Fruit fly (Drosophila melanogaster): ENCODE measurements around the gene Rai1.

The Rai1 gene

dm6 chrX:16803299-16803698 is at the start of gene Rai1, which contains the start of gene CG13005:
Gene Rai1 (minus strand): TSS chrX:16803344.
Gene CG13005 (plus strand): TSS chrX:16803650.
- TF ChIP-seq Sin3A (optimal IDR thresholded peaks at IDR 0.05) (no peak), Myc (optimal IDR thresholded peaks at IDR 0.05) (no peak), psq (optimal IDR thresholded peaks at IDR 0.05) (no peak), insv (optimal IDR thresholded peaks at IDR 0.05) (no peak), h (optimal IDR thresholded peaks at IDR 0.05) (no peak), ttk (optimal IDR thresholded peaks at IDR 0.05) (no peak)

dm6 chrX:16849517-16849916 is 46.4 kb upstream of the Rai1 start:
- TF ChIP-seq Myc (optimal IDR thresholded peaks at IDR 0.05) = no peak
- TF ChIP-seq insv (optimal IDR thresholded peaks at IDR 0.05) = no peak
- TF ChIP-seq psq (optimal IDR thresholded peaks at IDR 0.05) = no peak
- no peak for TF ChIP-seq h (optimal IDR thresholded peaks at IDR 0.05)
- TF ChIP-seq ttk (optimal IDR thresholded peaks at IDR 0.05) = no peak
- no peak for TF ChIP-seq Sin3A (optimal IDR thresholded peaks at IDR 0.05)

dm6 chrX:16848978-16849377 is 45.8 kb upstream of the Rai1 start:
- TF ChIP-seq Myc (optimal IDR thresholded peaks at IDR 0.05) = no peak
- TF ChIP-seq ttk (optimal IDR thresholded peaks at IDR 0.05) = no peak
- no peak for TF ChIP-seq Sin3A (optimal IDR thresholded peaks at IDR 0.05)
- no peak for TF ChIP-seq h (optimal IDR thresholded peaks at IDR 0.05)
- TF ChIP-seq insv (optimal IDR thresholded peaks at IDR 0.05) = no peak
- no peak for TF ChIP-seq psq (optimal IDR thresholded peaks at IDR 0.05)

dm6 chrX:16846575-16846974 is 43.4 kb upstream of the Rai1 start:
- no peak for TF ChIP-seq psq (optimal IDR thresholded peaks at IDR 0.05)
- TF ChIP-seq Myc (optimal IDR thresholded peaks at IDR 0.05) = no peak

- TF ChIP-seq ttk (optimal IDR thresholded peaks at IDR 0.05) = no peak
- TF ChIP-seq insv (optimal IDR thresholded peaks at IDR 0.05) = no peak
- TF ChIP-seq Myc (optimal IDR thresholded peaks at IDR 0.05) = no peak
- TF ChIP-seq h (optimal IDR thresholded peaks at IDR 0.05) = no peak
- no peak for TF ChIP-seq Sin3A (optimal IDR thresholded peaks at IDR 0.05)
- TF ChIP-seq psq (optimal IDR thresholded peaks at IDR 0.05) = no peak
Observed at dm6 chrX:16844295-16844694, 41.2 kb upstream of the Rai1 start, which contains the start of gene RSG7. Gene RSG7 (minus strand): TSS chrX:16844433.

dm6 chrX:16839905-16840304 is 36.8 kb upstream of the Rai1 start:
- TF ChIP-seq Myc (optimal IDR thresholded peaks at IDR 0.05) (no peak), h (optimal IDR thresholded peaks at IDR 0.05) (no peak), psq (optimal IDR thresholded peaks at IDR 0.05) (no peak), ttk (optimal IDR thresholded peaks at IDR 0.05) (no peak), Sin3A (optimal IDR thresholded peaks at IDR 0.05) (no peak), insv (optimal IDR thresholded peaks at IDR 0.05) (no peak)

- TF ChIP-seq insv (optimal IDR thresholded peaks at IDR 0.05) = no peak
- TF ChIP-seq h (optimal IDR thresholded peaks at IDR 0.05) = no peak
- TF ChIP-seq Sin3A (optimal IDR thresholded peaks at IDR 0.05) = no peak
- no peak for TF ChIP-seq Myc (optimal IDR thresholded peaks at IDR 0.05)
- no peak for TF ChIP-seq ttk (optimal IDR thresholded peaks at IDR 0.05)
- no peak for TF ChIP-seq psq (optimal IDR thresholded peaks at IDR 0.05)
Observed at dm6 chrX:16839033-16839432, 35.9 kb upstream of the Rai1 start.

- TF ChIP-seq insv (optimal IDR thresholded peaks at IDR 0.05) (no peak), psq (optimal IDR thresholded peaks at IDR 0.05) (no peak), h (optimal IDR thresholded peaks at IDR 0.05) (no peak), Sin3A (optimal IDR thresholded peaks at IDR 0.05) (no peak), ttk (optimal IDR thresholded peaks at IDR 0.05) (no peak), Myc (optimal IDR thresholded peaks at IDR 0.05) (no peak)
Observed at dm6 chrX:16837588-16838178, 34.5 kb upstream of the Rai1 start.

dm6 chrX:16836805-16837333 is 33.7 kb upstream of the Rai1 start:
- TF ChIP-seq Myc (optimal IDR thresholded peaks at IDR 0.05) (no peak), ttk (optimal IDR thresholded peaks at IDR 0.05) (no peak), Sin3A (optimal IDR thresholded peaks at IDR 0.05) (no peak), h (optimal IDR thresholded peaks at IDR 0.05) (no peak), psq (optimal IDR thresholded peaks at IDR 0.05) (no peak), insv (optimal IDR thresholded peaks at IDR 0.05) (no peak)

- TF ChIP-seq psq (optimal IDR thresholded peaks at IDR 0.05) (no peak), Myc (optimal IDR thresholded peaks at IDR 0.05) (no peak), h (optimal IDR thresholded peaks at IDR 0.05) (no peak), insv (optimal IDR thresholded peaks at IDR 0.05) (no peak), ttk (optimal IDR thresholded peaks at IDR 0.05) (no peak), Sin3A (optimal IDR thresholded peaks at IDR 0.05) (no peak)
Observed at dm6 chrX:16836091-16836799, 33.1 kb upstream of the Rai1 start.

- no peak for TF ChIP-seq Sin3A (optimal IDR thresholded peaks at IDR 0.05)
- TF ChIP-seq psq (optimal IDR thresholded peaks at IDR 0.05) = no peak
- TF ChIP-seq ttk (optimal IDR thresholded peaks at IDR 0.05) = no peak
- no peak for TF ChIP-seq h (optimal IDR thresholded peaks at IDR 0.05)
- no peak for TF ChIP-seq Myc (optimal IDR thresholded peaks at IDR 0.05)
- TF ChIP-seq insv (optimal IDR thresholded peaks at IDR 0.05) = no peak
Observed at dm6 chrX:16835304-16835703, 32.2 kb upstream of the Rai1 start, which contains the start of the genes CG13004 and CG46306. Gene CG13004 (minus strand): TSS chrX:16835520. Gene CG46306 (minus strand): TSS chrX:16835520.

- TF ChIP-seq Myc (optimal IDR thresholded peaks at IDR 0.05) (no peak), psq (optimal IDR thresholded peaks at IDR 0.05) (no peak), h (optimal IDR thresholded peaks at IDR 0.05) (no peak), Sin3A (optimal IDR thresholded peaks at IDR 0.05) (no peak), ttk (optimal IDR thresholded peaks at IDR 0.05) (no peak), insv (optimal IDR thresholded peaks at IDR 0.05) (no peak)
Observed at dm6 chrX:16834259-16834658, 31.1 kb upstream of the Rai1 start.

Data from Kc167 (cell line).